Worm (Caenorhabditis elegans) whole organism, late embryonic: Measurements from ENCODE around the gene Y71H2AM.12.

ENCODE experiments used
- hlh-30 ChIP-seq: sonication (generic microtip); optimal IDR thresholded peaks from 2 replicates; lab custom pipeline; 2017; ENCODE audit warnings: antibody characterized with exemption, missing genetic modification characterization, missing compliant biosample characterization; ENCODE audit not compliant: insufficient read depth
- nfya-1 ChIP-seq: sonication (generic microtip); optimal IDR thresholded peaks from 2 replicates; lab custom pipeline; 2017; ENCODE audit warnings: missing genetic modification characterization, mild to moderate bottlenecking, missing compliant biosample characterization, antibody characterized with exemption, moderate library complexity
- pax-1 ChIP-seq: fragments of 150-350 bp; optimal IDR thresholded peaks from 2 replicates; lab custom pipeline; 2014; ENCODE audit warnings: missing biosample characterization, missing genetic modification characterization
- pha-4 ChIP-seq: fragments of 150-350 bp; optimal IDR thresholded peaks from 2 replicates; lab custom pipeline; 2018; ENCODE audit warnings: missing biosample characterization, missing genetic modification reagents, missing genetic modification characterization
- tbx-2 ChIP-seq: sonication (generic microtip); optimal IDR thresholded peaks from 2 replicates; lab custom pipeline; 2016; ENCODE audit warnings: missing genetic modification characterization, missing compliant biosample characterization
- ztf-16 ChIP-seq: sonication (generic microtip); optimal IDR thresholded peaks from 2 replicates; lab custom pipeline; 2017; ENCODE audit warnings: missing genetic modification characterization, missing compliant biosample characterization

DNA sequence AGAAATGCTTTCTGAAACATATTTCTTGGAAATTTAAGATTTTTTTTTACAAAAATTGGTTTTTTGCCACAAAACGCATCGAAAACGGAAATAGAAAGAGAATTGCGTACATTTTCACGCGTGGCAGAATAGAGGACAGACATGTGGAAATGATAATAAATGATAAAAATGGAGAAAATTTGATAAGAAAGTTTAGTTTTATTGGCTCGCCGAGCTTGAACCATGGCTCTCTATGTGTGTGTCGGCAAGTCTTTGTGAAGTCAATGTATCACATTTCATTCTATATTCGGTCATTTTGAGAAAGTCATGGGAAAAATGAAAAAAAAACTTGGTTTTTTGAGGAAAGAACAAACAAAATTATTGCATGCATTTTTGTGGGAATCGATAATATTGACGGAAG is 46.5 kb downstream of the Y71H2AM.12 start:
- no peak for TF ChIP-seq pax-1 (tag; lab: Kevin White, UChicago)
- TF ChIP-seq hlh-30 (tag; lab: Kevin White, UChicago): no peak
- TF ChIP-seq nfya-1 (tag; lab: Kevin White, UChicago): no peak
- TF ChIP-seq tbx-2 (tag; lab: Kevin White, UChicago): no peak
- TF ChIP-seq pha-4 (tag; lab: Kevin White, UChicago): no peak
- TF ChIP-seq ztf-16: no peak
